Fruit fly (Drosophila melanogaster) whole organism, embryonic: Measurements from ENCODE around the gene CG42307.

ENCODE experiments used
- Ada2b ChIP-seq: fragments of 200-800 bp; sonication (Bioruptor generic); IDR thresholded peaks from 2 replicates; pipeline ENCODE4 v1.3.6; 2022; ENCODE audit warnings: missing biosample characterization, missing genetic modification characterization
- Aef1 ChIP-seq: fragments of 200-800 bp; sonication (Bioruptor generic); IDR thresholded peaks from 3 replicates; pipeline ENCODE4 v1.3.6; 2022; ENCODE audit warnings: missing biosample characterization, missing genetic modification characterization
- BEAF-32 ChIP-seq: fragments of 200-800 bp; sonication (Bioruptor generic); optimal IDR thresholded peaks from 3 replicates; lab custom pipeline; 2017; ENCODE audit warnings: missing biosample characterization, missing genetic modification characterization, mild to moderate bottlenecking, moderate library complexity, missing genetic modification reagents
- CG10321 ChIP-seq: fragments of 200-800 bp; sonication (Bioruptor generic); IDR thresholded peaks from 2 replicates; pipeline ENCODE4 v1.3.6; 2022; ENCODE audit warnings: missing biosample characterization, missing genetic modification characterization
- CG10431 ChIP-seq: fragments of 200-800 bp; sonication (Bioruptor generic); optimal IDR thresholded peaks from 3 replicates; lab custom pipeline; 2018; ENCODE audit warnings: missing biosample characterization, mild to moderate bottlenecking, missing genetic modification characterization
- CG12299 ChIP-seq: fragments of 200-800 bp; sonication (Bioruptor generic); optimal IDR thresholded peaks from 2 replicates; lab custom pipeline; 2018; ENCODE audit warnings: missing biosample characterization, mild to moderate bottlenecking, missing genetic modification characterization
- CG17328 ChIP-seq: fragments of 200-800 bp; sonication (Bioruptor generic); IDR thresholded peaks from 2 replicates; pipeline ENCODE4 v1.3.6; 2022; ENCODE audit warnings: missing biosample characterization, missing genetic modification characterization
- CG18011 ChIP-seq: fragments of 200-800 bp; sonication (Bioruptor generic); optimal IDR thresholded peaks from 2 replicates; lab custom pipeline; 2017; ENCODE audit warnings: missing biosample characterization, missing genetic modification characterization, mild to moderate bottlenecking, moderate library complexity, missing genotype
- CG2120 ChIP-seq: fragments of 200-800 bp; sonication (Bioruptor generic); optimal IDR thresholded peaks from 3 replicates; lab custom pipeline; 2016; ENCODE audit warnings: missing biosample characterization, missing genetic modification characterization
- CG2199 ChIP-seq: fragments of 200-800 bp; sonication (Bioruptor generic); IDR thresholded peaks from 3 replicates; pipeline ENCODE4 v1.3.6; 2022; ENCODE audit warnings: missing biosample characterization, missing genetic modification characterization
- CG2712 ChIP-seq: fragments of 200-800 bp; optimal IDR thresholded peaks from 3 replicates; lab custom pipeline; 2019; ENCODE audit warnings: missing biosample characterization, mild to moderate bottlenecking, missing genetic modification characterization, moderate library complexity
- CG31388 ChIP-seq: fragments of 200-800 bp; sonication (Bioruptor generic); optimal IDR thresholded peaks from 2 replicates; lab custom pipeline; 2016; ENCODE audit warnings: missing biosample characterization, missing genetic modification characterization
- CG34376 ChIP-seq: fragments of 200-800 bp; sonication (Bioruptor generic); optimal IDR thresholded peaks from 2 replicates; lab custom pipeline; 2018; ENCODE audit warnings: missing biosample characterization, mild to moderate bottlenecking, missing genetic modification characterization
- CG6654 ChIP-seq: fragments of 200-800 bp; sonication (Bioruptor generic); optimal IDR thresholded peaks from 2 replicates; lab custom pipeline; 2017; ENCODE audit warnings: missing biosample characterization, mild to moderate bottlenecking, missing genetic modification characterization
- CG6765 ChIP-seq: fragments of 200-800 bp; sonication (Bioruptor generic); optimal IDR thresholded peaks from 3 replicates; lab custom pipeline; 2017; ENCODE audit warnings: missing biosample characterization, mild to moderate bottlenecking, missing genetic modification characterization
- CG8281 ChIP-seq: fragments of 200-800 bp; sonication (Bioruptor generic); optimal IDR thresholded peaks from 2 replicates; lab custom pipeline; 2018; ENCODE audit warnings: missing biosample characterization, mild to moderate bottlenecking, missing genetic modification characterization, moderate library complexity
- Elba2 ChIP-seq: fragments of 200-800 bp; sonication (Bioruptor generic); optimal IDR thresholded peaks from 3 replicates; lab custom pipeline; 2016; ENCODE audit warnings: missing biosample characterization, missing genetic modification characterization
- Hand ChIP-seq: fragments of 200-800 bp; sonication (Bioruptor generic); optimal IDR thresholded peaks from 2 replicates; lab custom pipeline; 2017; ENCODE audit warnings: mild to moderate bottlenecking, missing biosample characterization, missing genetic modification reagents, missing genetic modification characterization
- Hmx ChIP-seq: fragments of 200-800 bp; sonication (Bioruptor generic); optimal IDR thresholded peaks from 2 replicates; lab custom pipeline; 2016; ENCODE audit warnings: missing biosample characterization, missing genetic modification characterization
- Myb ChIP-seq: fragments of 200-800 bp; sonication (Bioruptor generic); optimal IDR thresholded peaks from 2 replicates; lab custom pipeline; 2016; ENCODE audit warnings: missing biosample characterization, missing genetic modification characterization
- NK7.1 ChIP-seq: fragments of 200-800 bp; sonication (Bioruptor generic); optimal IDR thresholded peaks from 3 replicates; lab custom pipeline; 2016; ENCODE audit warnings: missing biosample characterization, missing genetic modification characterization
- Opbp ChIP-seq: fragments of 200-800 bp; sonication (Bioruptor generic); IDR thresholded peaks from 3 replicates; pipeline ENCODE4 v1.3.6; 2022; ENCODE audit warnings: missing biosample characterization, missing genetic modification characterization; ENCODE audit not compliant: partially characterized antibody
- Side ChIP-seq: fragments of 200-800 bp; sonication (Bioruptor generic); optimal IDR thresholded peaks from 2 replicates; lab custom pipeline; 2016; ENCODE audit warnings: missing biosample characterization, missing genetic modification characterization
- Sry-β ChIP-seq: fragments of 200-800 bp; sonication (Bioruptor generic); optimal IDR thresholded peaks from 2 replicates; lab custom pipeline; 2018; ENCODE audit warnings: missing biosample characterization, mild to moderate bottlenecking, missing genetic modification characterization, moderate library complexity
- Taf1 ChIP-seq: fragments of 200-800 bp; sonication (Bioruptor generic); IDR thresholded peaks from 2 replicates; pipeline ENCODE4 v1.3.6; 2022; ENCODE audit warnings: missing biosample characterization, missing genetic modification characterization
- Tbp ChIP-seq: fragments of >200 bp; optimal IDR thresholded peaks from 2 replicates; lab custom pipeline; 2018; ENCODE audit warnings: missing biosample characterization, missing genetic modification characterization
- ac ChIP-seq: fragments of 200-800 bp; sonication (Bioruptor generic); optimal IDR thresholded peaks from 3 replicates; lab custom pipeline; 2017; ENCODE audit warnings: missing biosample characterization, mild to moderate bottlenecking, missing genetic modification characterization
- amos ChIP-seq: fragments of 200-800 bp; sonication (Bioruptor generic); IDR thresholded peaks from 2 replicates; pipeline ENCODE4 v1.3.6; 2022; ENCODE audit warnings: missing biosample characterization, missing genetic modification characterization; ENCODE audit not compliant: partially characterized antibody
- ara ChIP-seq: fragments of 200-800 bp; sonication (Bioruptor generic); IDR thresholded peaks from 2 replicates; pipeline ENCODE4 v1.3.6; 2022; ENCODE audit warnings: missing biosample characterization, missing genetic modification characterization
- ash1 ChIP-seq: fragments of 200-800 bp; sonication (Bioruptor generic); optimal IDR thresholded peaks from 2 replicates; lab custom pipeline; 2018; ENCODE audit warnings: missing biosample characterization, mild to moderate bottlenecking, missing genetic modification characterization
- cad ChIP-seq: fragments of >200 bp; optimal IDR thresholded peaks from 2 replicates; lab custom pipeline; 2017; ENCODE audit warnings: missing biosample characterization, missing genetic modification characterization
- caup ChIP-seq: fragments of 200-800 bp; sonication (Bioruptor generic); optimal IDR thresholded peaks from 3 replicates; lab custom pipeline; 2017; ENCODE audit warnings: missing biosample characterization, mild to moderate bottlenecking, missing genetic modification characterization, moderate library complexity; ENCODE audit not compliant: severe bottlenecking
- chm ChIP-seq: fragments of 200-800 bp; sonication (Bioruptor generic); IDR thresholded peaks from 2 replicates; pipeline ENCODE4 v1.3.6; 2022; ENCODE audit warnings: missing biosample characterization, missing genetic modification characterization
- ewg ChIP-seq: fragments of 200-800 bp; sonication (Bioruptor generic); optimal IDR thresholded peaks from 3 replicates; lab custom pipeline; 2017; ENCODE audit warnings: mild to moderate bottlenecking, missing biosample characterization, missing genetic modification reagents, missing genetic modification characterization
- exex ChIP-seq: fragments of 200-800 bp; sonication (Bioruptor generic); optimal IDR thresholded peaks from 4 replicates; lab custom pipeline; 2018; ENCODE audit warnings: missing biosample characterization, mild to moderate bottlenecking, missing genetic modification characterization, moderate library complexity
- eyg ChIP-seq: fragments of 200-800 bp; sonication (Bioruptor generic); optimal IDR thresholded peaks from 3 replicates; lab custom pipeline; 2016; ENCODE audit warnings: missing biosample characterization, missing genetic modification characterization
- fd3F ChIP-seq: fragments of 200-800 bp; sonication (Bioruptor generic); optimal IDR thresholded peaks from 2 replicates; lab custom pipeline; 2018; ENCODE audit warnings: missing biosample characterization, mild to moderate bottlenecking, missing genetic modification characterization, moderate library complexity
- hb ChIP-seq: fragments of 200-800 bp; sonication (Bioruptor generic); IDR thresholded peaks from 3 replicates; pipeline ENCODE4 v1.3.6; 2022; ENCODE audit warnings: missing biosample characterization, missing genetic modification characterization; ENCODE audit not compliant: partially characterized antibody
- insv ChIP-seq, 2 experiments: fragments of 200-800 bp; sonication (Bioruptor generic); optimal IDR thresholded peaks; 3 replicates each; lab custom pipeline; 2016 to 2018; ENCODE audit warnings: missing biosample characterization in 2 of 2, missing genetic modification characterization in 2 of 2
- mirr ChIP-seq: fragments of 200-800 bp; sonication (Bioruptor generic); optimal IDR thresholded peaks from 3 replicates; lab custom pipeline; 2018; ENCODE audit warnings: missing biosample characterization, mild to moderate bottlenecking, missing genetic modification characterization
- phol ChIP-seq: fragments of 200-800 bp; sonication (Bioruptor generic); optimal IDR thresholded peaks from 3 replicates; lab custom pipeline; 2018; ENCODE audit warnings: missing biosample characterization, mild to moderate bottlenecking, missing genetic modification characterization, moderate library complexity
- pros ChIP-seq: fragments of 200-800 bp; sonication (Bioruptor generic); optimal IDR thresholded peaks from 3 replicates; lab custom pipeline; 2019; ENCODE audit warnings: missing biosample characterization, mild to moderate bottlenecking, missing genetic modification characterization, moderate library complexity
- pum ChIP-seq: fragments of 200-800 bp; sonication (Bioruptor generic); optimal IDR thresholded peaks from 2 replicates; lab custom pipeline; 2016; ENCODE audit warnings: missing biosample characterization, missing genetic modification characterization
- row ChIP-seq: fragments of 200-800 bp; sonication (Bioruptor generic); IDR thresholded peaks from 3 replicates; pipeline ENCODE4 v1.3.6; 2022; ENCODE audit warnings: missing biosample characterization, missing genetic modification characterization
- slbo ChIP-seq: fragments of 200-800 bp; sonication (Bioruptor generic); IDR thresholded peaks from 2 replicates; pipeline ENCODE4 v1.3.6; 2022; ENCODE audit warnings: missing biosample characterization, missing genetic modification characterization
- sr ChIP-seq: fragments of 200-800 bp; sonication (Bioruptor generic); IDR thresholded peaks from 3 replicates; pipeline ENCODE4 v1.3.6; 2022; ENCODE audit warnings: missing biosample characterization, missing genetic modification characterization

The CG42307 gene

dm6 chr3L:7370231-7370882 is 41.4 kb downstream of the CG42307 start (continued):
- TF ChIP-seq fd3F (GFP tag; lab: Kevin White, UChicago), result no peak
- TF ChIP-seq Myb (GFP tag; lab: Kevin White, UChicago), result no peak
- TF ChIP-seq Tbp (GFP tag; lab: Kevin White, UChicago), result no peak

dm6 chr3L:7371290-7371689 is 42.4 kb downstream of the CG42307 start:
- TF ChIP-seq CG6654 (no peak), CG10321 (GFP tag; lab: Robert Waterston, UW) (0 out of 2 replicates have a peak, but pooled peaks have one; percentile 10), CG2712 (tag; lab: Kevin White, UChicago) (no peak), ara (GFP tag; lab: Robert Waterston, UW) (no peak), ac (GFP tag; lab: Kevin White, UChicago) (peak; percentile 28), Ada2b (GFP tag; lab: Robert Waterston, UW) (no peak), Hmx (GFP tag; lab: Kevin White, UChicago) (no peak), phol (tag; lab: Kevin White, UChicago) (peak; percentile 37), BEAF-32 (GFP tag; lab: Kevin White, UChicago) (peak; percentile 30), ash1 (GFP tag; lab: Kevin White, UChicago) (no peak), CG2199 (0 out of 3 replicates have a peak, but pooled peaks have one; percentile 22), insv (GFP tag; optimal IDR thresholded peaks at IDR 0.05; lab: Kevin White, UChicago) (peak in 1 of 2 experiments; percentile 7), NK7.1 (GFP tag; lab: Kevin White, UChicago) (no peak), CG6765 (GFP tag; lab: Kevin White, UChicago) (no peak), CG17328 (GFP tag; lab: Robert Waterston, UW) (no peak), Sry-β (peak; percentile 86), Taf1 (GFP tag; lab: Robert Waterston, UW) (no peak), Elba2 (GFP tag; lab: Kevin White, UChicago) (no peak), cad (peak; percentile 80), hb (GFP tag; lab: Robert Waterston, UW) (peak; percentile 29; the same call in 1 of the 3 replicates), pros (GFP tag; lab: Kevin White, UChicago) (no peak), row (peak; percentile 42; the same call in 2 of the 3 replicates), ewg (GFP tag; lab: Kevin White, UChicago) (no peak), chm (GFP tag; lab: Robert Waterston, UW) (0 out of 2 replicates have a peak, but pooled peaks have one; percentile 26), CG10431 (GFP tag; lab: Kevin White, UChicago) (no peak)

- peak; percentile 67 for TF ChIP-seq mirr
- peak; percentile 60 for TF ChIP-seq exex (tag; lab: Kevin White, UChicago)
- no peak for TF ChIP-seq Hand
Measured at dm6 chr3L:7376151-7376550, 47.2 kb downstream of the CG42307 start.

dm6 chr3L:7376830-7377229 is 47.9 kb downstream of the CG42307 start:
- TF ChIP-seq CG12299 (tag; lab: Kevin White, UChicago), result no peak
- TF ChIP-seq CG18011 (GFP tag; lab: Kevin White, UChicago), result no peak
- no peak for TF ChIP-seq CG8281
- TF ChIP-seq sr, result no peak
- no peak for TF ChIP-seq CG31388
- TF ChIP-seq exex (tag; lab: Kevin White, UChicago), result peak; percentile 83
- peak; percentile 71 for TF ChIP-seq mirr
- TF ChIP-seq caup (GFP tag; lab: Kevin White, UChicago), result no peak
- no peak for TF ChIP-seq slbo (GFP tag; lab: Robert Waterston, UW)
- TF ChIP-seq Opbp (GFP tag; lab: Robert Waterston, UW), result no peak
- no peak for TF ChIP-seq eyg
- no peak for TF ChIP-seq CG2120 (GFP tag; lab: Kevin White, UChicago)
- TF ChIP-seq pum (GFP tag; lab: Kevin White, UChicago), result no peak
- TF ChIP-seq amos (GFP tag; lab: Robert Waterston, UW), result no peak
- peak; percentile 36 for TF ChIP-seq CG34376 (GFP tag; lab: Kevin White, UChicago)
- TF ChIP-seq Side (GFP tag; lab: Kevin White, UChicago), result no peak
- no peak for TF ChIP-seq Aef1 (GFP tag; lab: Robert Waterston, UW)
